Fruit fly (Drosophila melanogaster) whole organism, embryonic: ENCODE measurements around the gene Sfxn2.

Experiments
- Antp ChIP-seq: fragments of 200-800 bp; sonication (Bioruptor generic); optimal IDR thresholded peaks from 3 replicates; lab custom pipeline; 2016; ENCODE audit warnings: missing biosample characterization, missing genetic modification characterization
- CG10147 ChIP-seq: fragments of 200-800 bp; sonication (Bioruptor generic); optimal IDR thresholded peaks from 2 replicates; lab custom pipeline; 2019; ENCODE audit warnings: missing biosample characterization, mild to moderate bottlenecking, missing genetic modification characterization, moderate library complexity
- CG10267 ChIP-seq: fragments of 200-800 bp; sonication (Bioruptor generic); optimal IDR thresholded peaks from 2 replicates; lab custom pipeline; 2018; ENCODE audit warnings: missing biosample characterization, mild to moderate bottlenecking, missing genetic modification characterization, moderate library complexity
- CG10462 ChIP-seq: fragments of 200-800 bp; sonication (Bioruptor generic); optimal IDR thresholded peaks from 2 replicates; lab custom pipeline; 2016; ENCODE audit warnings: missing biosample characterization, missing genetic modification characterization
- CG12744 ChIP-seq: fragments of 200-800 bp; sonication (Bioruptor generic); optimal IDR thresholded peaks from 2 replicates; lab custom pipeline; 2016; ENCODE audit warnings: missing biosample characterization, missing genetic modification characterization
- CG12769 ChIP-seq: fragments of 200-800 bp; sonication (Bioruptor generic); optimal IDR thresholded peaks from 2 replicates; lab custom pipeline; 2019; ENCODE audit warnings: missing biosample characterization, mild to moderate bottlenecking, missing genetic modification characterization, moderate library complexity
- CG13296 ChIP-seq: fragments of 200-800 bp; sonication (Bioruptor generic); optimal IDR thresholded peaks from 3 replicates; lab custom pipeline; 2018; ENCODE audit warnings: missing biosample characterization, mild to moderate bottlenecking, missing genetic modification characterization
- CG1529 ChIP-seq: fragments of 200-800 bp; sonication (Bioruptor generic); optimal IDR thresholded peaks from 3 replicates; lab custom pipeline; 2018; ENCODE audit warnings: missing biosample characterization, missing genetic modification characterization
- CG17568 ChIP-seq: fragments of 200-800 bp; sonication (Bioruptor generic); optimal IDR thresholded peaks from 2 replicates; lab custom pipeline; 2018; ENCODE audit warnings: missing biosample characterization, mild to moderate bottlenecking, missing genetic modification characterization, moderate library complexity
- CG1832 ChIP-seq: fragments of 200-800 bp; sonication (Bioruptor generic); optimal IDR thresholded peaks from 2 replicates; lab custom pipeline; 2017; ENCODE audit warnings: missing biosample characterization, mild to moderate bottlenecking, missing genetic modification characterization, inconsistent platforms
- CG18764 ChIP-seq: fragments of 200-800 bp; sonication (Bioruptor generic); optimal IDR thresholded peaks from 3 replicates; lab custom pipeline; 2016; ENCODE audit warnings: missing biosample characterization, missing genetic modification characterization
- CG2120 ChIP-seq: fragments of 200-800 bp; sonication (Bioruptor generic); optimal IDR thresholded peaks from 3 replicates; lab custom pipeline; 2016; ENCODE audit warnings: missing biosample characterization, missing genetic modification characterization
- CG33213 ChIP-seq: fragments of 200-800 bp; sonication (Bioruptor generic); optimal IDR thresholded peaks from 3 replicates; lab custom pipeline; 2016; ENCODE audit warnings: missing biosample characterization, missing genetic modification characterization
- CG4282 ChIP-seq: fragments of 200-800 bp; sonication (Bioruptor generic); optimal IDR thresholded peaks from 2 replicates; lab custom pipeline; 2016; ENCODE audit warnings: missing biosample characterization, missing genetic modification characterization
- CG4820 ChIP-seq: fragments of 200-800 bp; sonication (Bioruptor generic); optimal IDR thresholded peaks from 3 replicates; lab custom pipeline; 2016; ENCODE audit warnings: missing biosample characterization, missing genetic modification characterization
- CG6791 ChIP-seq: fragments of 200-800 bp; sonication (Bioruptor generic); IDR thresholded peaks from 3 replicates; pipeline ENCODE4 v1.3.6; 2022; ENCODE audit warnings: missing biosample characterization, missing genetic modification characterization; ENCODE audit not compliant: partially characterized antibody
- Dfd ChIP-seq, 2 experiments: fragments of >200 bp; optimal IDR thresholded peaks; 2 replicates each; lab custom pipeline; 2017; ENCODE audit warnings: missing biosample characterization in 2 of 2, missing genetic modification characterization in 2 of 2
- Dll ChIP-seq: fragments of 200-800 bp; sonication (Bioruptor generic); IDR thresholded peaks from 4 replicates; pipeline ENCODE4 v1.3.6; 2022; ENCODE audit warnings: missing biosample characterization, missing genetic modification characterization; ENCODE audit not compliant: partially characterized antibody
- Dp ChIP-seq: fragments of 200-800 bp; sonication (Bioruptor generic); optimal IDR thresholded peaks from 2 replicates; lab custom pipeline; 2018; ENCODE audit warnings: missing biosample characterization, mild to moderate bottlenecking, missing genetic modification characterization, moderate library complexity
- Elba2 ChIP-seq: fragments of 200-800 bp; sonication (Bioruptor generic); optimal IDR thresholded peaks from 3 replicates; lab custom pipeline; 2016; ENCODE audit warnings: missing biosample characterization, missing genetic modification characterization
- Fer1 ChIP-seq: fragments of 200-800 bp; sonication (Bioruptor generic); optimal IDR thresholded peaks from 2 replicates; lab custom pipeline; 2017; ENCODE audit warnings: missing biosample characterization, mild to moderate bottlenecking, missing genetic modification characterization
- Fer2 ChIP-seq: fragments of 200-800 bp; sonication (Bioruptor generic); optimal IDR thresholded peaks from 2 replicates; lab custom pipeline; 2018; ENCODE audit warnings: missing biosample characterization, mild to moderate bottlenecking, missing genetic modification characterization, moderate library complexity
- HLH54F ChIP-seq: fragments of 200-800 bp; sonication (Bioruptor generic); optimal IDR thresholded peaks from 3 replicates; lab custom pipeline; 2016; ENCODE audit warnings: missing biosample characterization, missing genetic modification characterization
- Kr ChIP-seq: fragments of 200-800 bp; sonication (Bioruptor generic); optimal IDR thresholded peaks from 2 replicates; lab custom pipeline; 2017; ENCODE audit warnings: missing biosample characterization, mild to moderate bottlenecking, missing genetic modification characterization
- Mad ChIP-seq: fragments of 200-800 bp; sonication (Bioruptor generic); optimal IDR thresholded peaks from 2 replicates; lab custom pipeline; 2016; ENCODE audit warnings: missing biosample characterization, missing genetic modification characterization
- Med ChIP-seq: fragments of 200-800 bp; sonication (Bioruptor generic); peaks from one replicate; lab custom pipeline; 2016; ENCODE audit warnings: missing biosample characterization, missing genetic modification characterization, mild to moderate bottlenecking, inconsistent platforms, moderate library complexity
- Mrtf ChIP-seq: fragments of 200-800 bp; sonication (Bioruptor generic); IDR thresholded peaks from 3 replicates; pipeline ENCODE4 v1.3.6; 2022; ENCODE audit warnings: missing biosample characterization, missing genetic modification characterization
- Myb ChIP-seq: fragments of 200-800 bp; sonication (Bioruptor generic); optimal IDR thresholded peaks from 2 replicates; lab custom pipeline; 2016; ENCODE audit warnings: missing biosample characterization, missing genetic modification characterization
- YL-1 ChIP-seq: fragments of 200-800 bp; sonication (Bioruptor generic); optimal IDR thresholded peaks from 3 replicates; lab custom pipeline; 2017; ENCODE audit warnings: missing biosample characterization, mild to moderate bottlenecking, missing genetic modification characterization
- cas ChIP-seq: fragments of 200-800 bp; sonication (Bioruptor generic); IDR thresholded peaks from 2 replicates; pipeline ENCODE4 v1.3.6; 2022; ENCODE audit warnings: missing biosample characterization, missing genetic modification characterization
- fd102C ChIP-seq: fragments of 200-800 bp; sonication (Bioruptor generic); optimal IDR thresholded peaks from 2 replicates; lab custom pipeline; 2018; ENCODE audit warnings: missing biosample characterization, mild to moderate bottlenecking, missing genetic modification characterization, moderate library complexity
- gce ChIP-seq: fragments of 200-800 bp; sonication (Bioruptor generic); IDR thresholded peaks from 3 replicates; pipeline ENCODE4 v1.3.6; 2022; ENCODE audit warnings: missing biosample characterization, missing genetic modification characterization
- gt ChIP-seq: fragments of 200-800 bp; sonication (Bioruptor generic); IDR thresholded peaks from 2 replicates; pipeline ENCODE4 v1.3.6; 2022; ENCODE audit warnings: missing biosample characterization, missing genetic modification characterization
- knrl ChIP-seq: fragments of 200-800 bp; sonication (Bioruptor generic); IDR thresholded peaks from 3 replicates; pipeline ENCODE4 v1.3.6; 2022; ENCODE audit warnings: missing biosample characterization, missing genetic modification characterization; ENCODE audit not compliant: partially characterized antibody
- lilli ChIP-seq: fragments of 200-800 bp; sonication (Bioruptor generic); optimal IDR thresholded peaks from 3 replicates; lab custom pipeline; 2016; ENCODE audit warnings: missing biosample characterization, missing genetic modification characterization
- luna ChIP-seq: fragments of 200-800 bp; sonication (Bioruptor generic); optimal IDR thresholded peaks from 2 replicates; lab custom pipeline; 2016; ENCODE audit warnings: missing biosample characterization, missing genetic modification characterization
- nau ChIP-seq: fragments of 200-800 bp; sonication (Bioruptor generic); optimal IDR thresholded peaks from 3 replicates; lab custom pipeline; 2017; ENCODE audit warnings: missing biosample characterization, mild to moderate bottlenecking, missing genetic modification characterization, missing genetic modification reagents
- nerfin-1 ChIP-seq: fragments of 200-800 bp; sonication (Bioruptor generic); optimal IDR thresholded peaks from 3 replicates; lab custom pipeline; 2019; ENCODE audit warnings: missing biosample characterization, mild to moderate bottlenecking, missing genetic modification characterization, moderate library complexity
- onecut ChIP-seq: fragments of 200-800 bp; sonication (Bioruptor generic); IDR thresholded peaks from 2 replicates; pipeline ENCODE4 v1.3.6; 2022; ENCODE audit warnings: missing biosample characterization, missing genetic modification characterization
- org-1 ChIP-seq: fragments of 200-800 bp; sonication (Bioruptor generic); optimal IDR thresholded peaks from 2 replicates; lab custom pipeline; 2017; ENCODE audit warnings: missing biosample characterization, missing genetic modification characterization
- prd ChIP-seq, 3 experiments: fragments of >200 bp in 2 of 3; fragments of 200-800 bp in 1 of 3; sonication (Bioruptor generic) in 1 of 3; optimal IDR thresholded peaks in 2 of 3; IDR thresholded peaks in 1 of 3; 2 replicates in 2 of 3; 3 replicates in 1 of 3; pipeline versions ENCODE4 v1.3.6 to Lab custom; 2017 to 2022; ENCODE audit warnings: missing biosample characterization in 1 of 3, missing genetic modification characterization in 1 of 3
- psq ChIP-seq: fragments of 200-800 bp; sonication (Bioruptor generic); optimal IDR thresholded peaks from 2 replicates; lab custom pipeline; 2017; ENCODE audit warnings: missing biosample characterization, missing genetic modification characterization
- sob ChIP-seq: fragments of 200-800 bp; sonication (Bioruptor generic); IDR thresholded peaks from 2 replicates; pipeline ENCODE4 v1.3.6; 2022; ENCODE audit warnings: missing biosample characterization, missing genetic modification characterization
- tgo ChIP-seq: fragments of 200-800 bp; sonication (Bioruptor generic); IDR thresholded peaks from 3 replicates; pipeline ENCODE4 v1.3.6; 2022; ENCODE audit warnings: missing biosample characterization, missing genetic modification characterization
- tin ChIP-seq: fragments of 200-800 bp; sonication (Bioruptor generic); optimal IDR thresholded peaks from 3 replicates; lab custom pipeline; 2016; ENCODE audit warnings: missing biosample characterization, missing genetic modification characterization
- tna ChIP-seq: fragments of 200-800 bp; sonication (Bioruptor generic); IDR thresholded peaks from 2 replicates; pipeline ENCODE4 v1.3.6; 2022; ENCODE audit warnings: missing biosample characterization, missing genetic modification characterization; ENCODE audit not compliant: partially characterized antibody
- ttk ChIP-seq: fragments of 200-800 bp; sonication (Bioruptor generic); IDR thresholded peaks from 2 replicates; pipeline ENCODE4 v2.1.2; 2022; ENCODE audit warnings: missing biosample characterization, missing genetic modification characterization
- vnd ChIP-seq: fragments of 200-800 bp; sonication (Bioruptor generic); IDR thresholded peaks from 3 replicates; pipeline ENCODE4 v1.3.6; 2022; ENCODE audit warnings: missing biosample characterization, missing genetic modification characterization; ENCODE audit not compliant: partially characterized antibody
- wdn ChIP-seq: fragments of 200-800 bp; sonication (Bioruptor generic); IDR thresholded peaks from 2 replicates; pipeline ENCODE4 v1.3.6; 2022; ENCODE audit warnings: missing biosample characterization, missing genetic modification characterization
- wek ChIP-seq: fragments of 200-800 bp; sonication (Bioruptor generic); optimal IDR thresholded peaks from 3 replicates; lab custom pipeline; 2018; ENCODE audit warnings: missing biosample characterization, mild to moderate bottlenecking, missing genetic modification characterization, moderate library complexity
- zen2 ChIP-seq: fragments of 200-800 bp; sonication (Bioruptor generic); IDR thresholded peaks from 3 replicates; pipeline ENCODE4 v1.3.6; 2022; ENCODE audit warnings: missing biosample characterization, missing genetic modification characterization; ENCODE audit not compliant: partially characterized antibody

Sfxn2 gene

DNA sequence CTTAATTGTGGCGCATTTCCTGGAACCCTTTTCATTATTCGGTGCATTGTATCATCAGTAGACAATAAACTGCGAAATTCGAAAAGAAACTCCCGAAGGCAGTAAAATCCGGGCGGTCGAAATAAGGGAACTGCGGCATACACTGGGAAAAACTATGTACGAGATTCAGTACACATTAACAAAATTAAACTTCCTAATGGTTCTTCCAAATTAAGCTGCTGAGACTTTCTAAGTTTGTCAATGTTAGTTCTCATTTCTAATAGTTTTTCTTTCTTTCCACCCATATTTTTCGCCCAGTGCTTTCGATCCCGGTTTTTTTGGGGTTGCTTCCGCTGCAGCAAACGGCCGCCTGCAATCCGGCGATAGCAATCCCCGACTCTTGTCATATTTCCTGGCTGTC lies 38.2 kb upstream of the Sfxn2 start (continued):
- TF ChIP-seq cas (GFP tag; lab: Robert Waterston, UW) = no peak
- no peak for TF ChIP-seq knrl (GFP tag; lab: Robert Waterston, UW)
- TF ChIP-seq lilli (GFP tag; lab: Kevin White, UChicago) = peak; percentile 66
- TF ChIP-seq CG10147 = peak; percentile 49
- TF ChIP-seq nerfin-1 (tag; lab: Kevin White, UChicago) = peak; percentile 75
- TF ChIP-seq Med = peak; percentile 97
- TF ChIP-seq YL-1 (GFP tag; lab: Kevin White, UChicago) = no peak
- TF ChIP-seq luna (GFP tag; lab: Kevin White, UChicago) = no peak
- TF ChIP-seq CG10462 (GFP tag; lab: Kevin White, UChicago) = peak; percentile 57
- TF ChIP-seq Elba2 (GFP tag; lab: Kevin White, UChicago) = no peak
- TF ChIP-seq zen2 (GFP tag; lab: Robert Waterston, UW) = no peak
- TF ChIP-seq gce (GFP tag; lab: Robert Waterston, UW) = peak; percentile 80
- TF ChIP-seq wek (GFP tag; lab: Kevin White, UChicago) = no peak
- TF ChIP-seq nau = peak; percentile 38
- TF ChIP-seq CG4820 = peak; percentile 89
- TF ChIP-seq Kr (GFP tag; lab: Kevin White, UChicago) = no peak
- peak; percentile 57 for TF ChIP-seq CG2120 (GFP tag; lab: Kevin White, UChicago)
- peak; percentile 50 for TF ChIP-seq HLH54F (GFP tag; lab: Kevin White, UChicago)
- TF ChIP-seq CG6791 = no peak
- no peak for TF ChIP-seq Myb
- TF ChIP-seq tna = no peak
- TF ChIP-seq fd102C (GFP tag; lab: Kevin White, UChicago) = no peak
- TF ChIP-seq psq (GFP tag; lab: Kevin White, UChicago) = peak; percentile 5
- TF ChIP-seq CG1832 (GFP tag; lab: Kevin White, UChicago) = no peak
- peak; percentile 41 for TF ChIP-seq CG10267 (tag; lab: Kevin White, UChicago)
- no peak for TF ChIP-seq wdn (GFP tag; lab: Robert Waterston, UW)
- TF ChIP-seq org-1 (GFP tag; lab: Kevin White, UChicago) = peak; percentile 38
- peak; percentile 39 for TF ChIP-seq CG12769 (tag; lab: Kevin White, UChicago)
- TF ChIP-seq vnd (GFP tag; lab: Robert Waterston, UW) = no peak
- peak; percentile 65 for TF ChIP-seq CG17568
- TF ChIP-seq Antp (GFP tag; lab: Kevin White, UChicago) = peak; percentile 57
- no peak for TF ChIP-seq prd (optimal IDR thresholded peaks at IDR 0.05; lab: Kevin White, UChicago)
- peak; percentile 91 for TF ChIP-seq prd (GFP tag; IDR thresholded peaks at IDR 0.05; lab: Robert Waterston, UW)
- peak; percentile 59 for TF ChIP-seq CG12744 (GFP tag; lab: Kevin White, UChicago)
- no peak for TF ChIP-seq Dll
- TF ChIP-seq gt = peak; percentile 69
- peak; percentile 72 for TF ChIP-seq Mad
- TF ChIP-seq Mrtf (GFP tag; lab: Robert Waterston, UW) = peak; percentile 82
- TF ChIP-seq Fer1 (GFP tag; lab: Kevin White, UChicago) = peak; percentile 65
- TF ChIP-seq CG4282 = peak; percentile 39
- TF ChIP-seq Dp (GFP tag; lab: Kevin White, UChicago) = no peak
- TF ChIP-seq Fer2 (tag; lab: Kevin White, UChicago) = no peak
- peak; percentile 54 for TF ChIP-seq CG18764 (GFP tag; lab: Kevin White, UChicago)
- no peak; the same call in none of the 2 replicates for TF ChIP-seq onecut (GFP tag; lab: Robert Waterston, UW)
- peak; percentile 72 for TF ChIP-seq CG1529 (GFP tag; lab: Kevin White, UChicago)
- no peak for TF ChIP-seq Dfd (GFP tag; optimal IDR thresholded peaks at IDR 0.05; lab: Kevin White, UChicago)
- peak; percentile 74 for TF ChIP-seq tgo (GFP tag; lab: Robert Waterston, UW)
- peak; percentile 25 for TF ChIP-seq CG33213 (GFP tag; lab: Kevin White, UChicago)
- peak; percentile 77 for TF ChIP-seq tin (GFP tag; lab: Kevin White, UChicago)
- peak; percentile 66 for TF ChIP-seq CG13296 (GFP tag; lab: Kevin White, UChicago)
- peak; percentile 87 for TF ChIP-seq ttk
- peak; percentile 73 for TF ChIP-seq sob
